Worm (Caenorhabditis elegans) whole organism, L3 larva: ENCODE results near the gene C36C5.12.

ENCODE experiments used
- ZK546.5 ChIP-seq: sonication (generic microtip); optimal IDR thresholded peaks from 2 replicates; lab custom pipeline; 2017; ENCODE audit warnings: missing biosample characterization, missing genetic modification characterization
- aly-2 ChIP-seq: fragments of 150-350 bp; optimal IDR thresholded peaks from 2 replicates; lab custom pipeline; 2014; ENCODE audit warnings: missing biosample characterization, missing genetic modification characterization
- ama-1 ChIP-seq: fragments of 150-350 bp; optimal IDR thresholded peaks from 2 replicates; lab custom pipeline; 2018
- ceh-16 ChIP-seq: sonication (generic microtip); optimal IDR thresholded peaks from 2 replicates; lab custom pipeline; 2017; ENCODE audit warnings: missing biosample characterization, missing genetic modification characterization
- ceh-28 ChIP-seq: fragments of 150-350 bp; optimal IDR thresholded peaks from 2 replicates; lab custom pipeline; 2014; ENCODE audit warnings: missing biosample characterization, missing genetic modification reagents, missing genetic modification characterization
- ceh-82 ChIP-seq: fragments of 150-350 bp; optimal IDR thresholded peaks from 2 replicates; lab custom pipeline; 2014; ENCODE audit warnings: missing biosample characterization, missing genetic modification characterization
- ceh-9 ChIP-seq: sonication (generic microtip); optimal IDR thresholded peaks from 2 replicates; lab custom pipeline; 2018; ENCODE audit warnings: missing biosample characterization, missing genetic modification characterization
- daf-12 ChIP-seq: fragments of 150-350 bp; optimal IDR thresholded peaks from 2 replicates; lab custom pipeline; 2014; ENCODE audit warnings: missing biosample characterization, missing genetic modification reagents, missing genetic modification characterization
- elt-1 ChIP-seq: fragments of 150-350 bp; optimal IDR thresholded peaks from 2 replicates; lab custom pipeline; 2014; ENCODE audit warnings: missing biosample characterization, missing genetic modification characterization
- elt-2 ChIP-seq: sonication (generic microtip); optimal IDR thresholded peaks from 2 replicates; lab custom pipeline; 2016; ENCODE audit warnings: missing genetic modification reagents, mild to moderate bottlenecking, missing genetic modification characterization, missing compliant biosample characterization
- elt-3 ChIP-seq, 3 experiments: fragments of 150-350 bp in 1 of 3; sonication (generic microtip) in 2 of 3; optimal IDR thresholded peaks; 2 replicates in 2 of 3; 4 replicates in 1 of 3; lab custom pipeline; 2014 to 2017; ENCODE audit warnings: missing biosample characterization in 3 of 3, missing genetic modification characterization in 3 of 3
- eor-1 ChIP-seq, 2 experiments: fragments of 150-350 bp; optimal IDR thresholded peaks; 2 replicates each; lab custom pipeline; 2014 to 2018; ENCODE audit warnings: missing biosample characterization in 2 of 2, missing genetic modification characterization in 2 of 2
- fkh-10 ChIP-seq: sonication (generic microtip); optimal IDR thresholded peaks from 2 replicates; lab custom pipeline; 2017; ENCODE audit warnings: missing biosample characterization, missing genetic modification reagents, missing genetic modification characterization
- fkh-2 ChIP-seq: fragments of 150-350 bp; optimal IDR thresholded peaks from 2 replicates; lab custom pipeline; 2014; ENCODE audit warnings: missing biosample characterization, missing genetic modification reagents, missing genetic modification characterization
- fos-1 ChIP-seq: fragments of 150-350 bp; optimal IDR thresholded peaks from 2 replicates; lab custom pipeline; 2014; ENCODE audit warnings: missing biosample characterization, missing genetic modification characterization
- hmg-11 ChIP-seq: sonication (generic microtip); optimal IDR thresholded peaks from 2 replicates; lab custom pipeline; 2016; ENCODE audit warnings: missing genetic modification characterization, missing compliant biosample characterization
- lin-15B ChIP-seq: fragments of 150-350 bp; optimal IDR thresholded peaks from 2 replicates; lab custom pipeline; 2014; ENCODE audit warnings: missing biosample characterization, missing genetic modification characterization
- lin-39 ChIP-seq: fragments of 150-350 bp; optimal IDR thresholded peaks from 2 replicates; lab custom pipeline; 2018; ENCODE audit warnings: missing biosample characterization, missing genetic modification reagents, missing genetic modification characterization
- lsy-12 ChIP-seq: sonication (generic microtip); optimal IDR thresholded peaks from 2 replicates; lab custom pipeline; 2016; ENCODE audit warnings: mild to moderate bottlenecking, missing genetic modification characterization, missing compliant biosample characterization
- nfya-1 ChIP-seq: sonication (generic microtip); optimal IDR thresholded peaks from 2 replicates; lab custom pipeline; 2017; ENCODE audit warnings: missing genetic modification characterization, mild to moderate bottlenecking, missing compliant biosample characterization, antibody characterized with exemption, moderate library complexity; ENCODE audit not compliant: insufficient read depth
- nhr-11 ChIP-seq: fragments of 150-350 bp; optimal IDR thresholded peaks from 2 replicates; lab custom pipeline; 2014; ENCODE audit warnings: missing biosample characterization, missing genetic modification characterization
- nhr-12 ChIP-seq: fragments of 150-350 bp; optimal IDR thresholded peaks from 2 replicates; lab custom pipeline; 2014; ENCODE audit warnings: missing biosample characterization, missing genetic modification characterization
- nhr-23 ChIP-seq: fragments of 150-350 bp; optimal IDR thresholded peaks from 2 replicates; lab custom pipeline; 2014; ENCODE audit warnings: missing biosample characterization, missing genetic modification reagents, missing genetic modification characterization
- nhr-25 ChIP-seq: sonication (generic microtip); optimal IDR thresholded peaks from 2 replicates; lab custom pipeline; 2017; ENCODE audit warnings: missing biosample characterization, missing genetic modification characterization
- nhr-28 ChIP-seq: fragments of 150-350 bp; optimal IDR thresholded peaks from 2 replicates; lab custom pipeline; 2014; ENCODE audit warnings: missing biosample characterization, missing genetic modification characterization
- nhr-43 ChIP-seq: sonication (generic microtip); optimal IDR thresholded peaks from 2 replicates; lab custom pipeline; 2016; ENCODE audit warnings: mild to moderate bottlenecking, missing genetic modification characterization, missing compliant biosample characterization; ENCODE audit not compliant: poor library complexity, severe bottlenecking
- nhr-67 ChIP-seq: fragments of 150-350 bp; optimal IDR thresholded peaks from 2 replicates; lab custom pipeline; 2014; ENCODE audit warnings: missing biosample characterization, missing genetic modification characterization
- nhr-76 ChIP-seq: fragments of 150-350 bp; sonication (generic microtip); optimal IDR thresholded peaks from 5 replicates; lab custom pipeline; 2014; ENCODE audit warnings: missing biosample characterization, missing genetic modification characterization
- pha-4 ChIP-seq: fragments of 150-350 bp; optimal IDR thresholded peaks from 2 replicates; lab custom pipeline; 2014; ENCODE audit warnings: missing biosample characterization, missing genetic modification reagents, missing genetic modification characterization
- sea-2 ChIP-seq: fragments of 150-350 bp; sonication (generic microtip); optimal IDR thresholded peaks from 4 replicates; lab custom pipeline; 2014; ENCODE audit warnings: missing biosample characterization, missing genetic modification reagents, missing genetic modification characterization
- skn-1 ChIP-seq: fragments of 150-350 bp; optimal IDR thresholded peaks from 2 replicates; lab custom pipeline; 2014; ENCODE audit warnings: missing biosample characterization, missing genetic modification characterization
- snpc-4 ChIP-seq: fragments of 150-350 bp; optimal IDR thresholded peaks from 2 replicates; lab custom pipeline; 2014; ENCODE audit warnings: missing biosample characterization, missing genetic modification characterization
- tbx-2 ChIP-seq: sonication (generic microtip); optimal IDR thresholded peaks from 2 replicates; lab custom pipeline; 2016; ENCODE audit warnings: mild to moderate bottlenecking, missing genetic modification characterization, missing compliant biosample characterization
- unc-39 ChIP-seq: sonication (generic microtip); optimal IDR thresholded peaks from 4 replicates; lab custom pipeline; 2017; ENCODE audit warnings: missing biosample characterization, missing genetic modification characterization
- unc-62 ChIP-seq: fragments of 150-350 bp; sonication (generic microtip); optimal IDR thresholded peaks from 4 replicates; lab custom pipeline; 2014; ENCODE audit warnings: missing biosample characterization, missing genetic modification reagents, missing genetic modification characterization
- ztf-11 ChIP-seq: fragments of 150-350 bp; optimal IDR thresholded peaks from 2 replicates; lab custom pipeline; 2014; ENCODE audit warnings: missing biosample characterization, missing genetic modification characterization
- ztf-4 ChIP-seq: fragments of 150-350 bp; optimal IDR thresholded peaks from 2 replicates; lab custom pipeline; 2014; ENCODE audit warnings: missing biosample characterization, missing genetic modification characterization

The C36C5.12 gene

DNA sequence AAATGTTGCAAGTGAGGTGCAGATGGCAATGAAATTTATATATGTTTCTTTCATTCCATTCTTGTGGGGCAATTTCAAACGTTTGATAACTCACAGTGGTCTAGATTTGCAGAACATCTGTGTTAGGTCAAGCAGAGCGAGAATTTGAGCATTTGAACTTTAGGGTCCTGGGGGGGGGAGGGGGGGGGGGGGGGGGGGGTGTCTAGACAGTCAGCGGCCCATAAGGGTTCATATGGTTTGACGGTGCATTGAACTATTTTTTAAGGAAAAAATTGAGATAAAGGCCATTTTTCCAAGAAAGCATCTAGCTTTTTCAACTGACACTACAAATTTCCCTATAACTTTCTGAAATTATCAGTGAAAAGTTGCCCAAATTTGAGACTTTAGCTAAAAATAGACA is 26.7 kb upstream of the C36C5.12 start:
- TF ChIP-seq nhr-43 (tag; lab: Kevin White, UChicago): no peak
- TF ChIP-seq tbx-2 (tag; lab: Kevin White, UChicago): no peak
- no peak for TF ChIP-seq ZK546.5 (tag; lab: Kevin White, UChicago)
- TF ChIP-seq snpc-4 (tag; lab: Kevin White, UChicago): no peak
- no peak for TF ChIP-seq sea-2 (GFP tag; lab: Kevin White, UChicago)
- TF ChIP-seq ceh-16 (tag; lab: Kevin White, UChicago): no peak
- TF ChIP-seq ceh-28 (tag; lab: Kevin White, UChicago): no peak
- TF ChIP-seq unc-39 (tag; lab: Kevin White, UChicago): no peak
- TF ChIP-seq nhr-76 (tag; lab: Kevin White, UChicago): no peak
- no peak for TF ChIP-seq aly-2
- no peak for TF ChIP-seq pha-4 (tag; lab: Kevin White, UChicago)
- TF ChIP-seq nhr-25 (tag; lab: Kevin White, UChicago): no peak

ce11 chrV:3176161-3176560 is 17.0 kb upstream of the C36C5.12 start, which contains the start of gene srab-8:
TSS of gene srab-8 (plus strand) at chrV:3176461.
- TF ChIP-seq fkh-10 (GFP tag; lab: Kevin White, UChicago) (no peak), ztf-11 (tag; lab: Kevin White, UChicago) (no peak), daf-12 (no peak), tbx-2 (tag; lab: Kevin White, UChicago) (no peak), ceh-16 (tag; lab: Kevin White, UChicago) (no peak), fos-1 (tag; lab: Kevin White, UChicago) (no peak), ceh-9 (tag; lab: Kevin White, UChicago) (no peak), hmg-11 (tag; lab: Kevin White, UChicago) (no peak), ceh-82 (tag; lab: Kevin White, UChicago) (no peak), nhr-11 (tag; lab: Kevin White, UChicago) (no peak), fkh-2 (tag; lab: Kevin White, UChicago) (no peak), nhr-23 (tag; lab: Kevin White, UChicago) (no peak), nhr-76 (tag; lab: Kevin White, UChicago) (no peak), nhr-28 (tag; lab: Kevin White, UChicago) (no peak), ceh-28 (tag; lab: Kevin White, UChicago) (no peak), elt-3 (tag; optimal IDR thresholded peaks at IDR 0.05; lab: Kevin White, UChicago) (no peak)

DNA sequence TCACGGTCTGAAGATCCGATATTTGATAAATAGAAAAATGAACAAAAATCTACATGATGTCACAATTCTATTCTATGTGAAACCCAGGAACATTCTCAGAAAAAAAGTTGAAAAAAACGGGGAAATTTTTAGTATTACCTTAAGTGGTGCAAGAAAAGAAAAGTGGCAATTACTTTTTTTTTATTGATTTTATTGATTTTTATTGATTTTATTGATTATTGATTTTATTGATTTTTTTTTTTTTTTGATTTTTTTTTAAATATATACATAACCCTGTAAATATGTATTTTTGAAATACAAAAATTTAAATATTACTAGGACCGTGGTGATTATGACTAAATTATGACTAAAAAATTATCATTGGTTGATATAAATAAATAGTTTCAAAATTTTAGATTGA is 12.5 kb upstream of the C36C5.12 start:
- TF ChIP-seq nhr-12 (tag; lab: Kevin White, UChicago) (no peak), ceh-28 (tag; lab: Kevin White, UChicago) (peak; percentile 89), nhr-25 (tag; lab: Kevin White, UChicago) (no peak), lsy-12 (tag; lab: Kevin White, UChicago) (no peak), lin-15B (tag; lab: Kevin White, UChicago) (no peak)

ce11 chrV:3169838-3170237 is 10.7 kb upstream of the C36C5.12 start, which contains the start of gene srbc-6:
TSS of gene srbc-6 (plus strand) at chrV:3170138.
- TF ChIP-seq fkh-10 (GFP tag; lab: Kevin White, UChicago) (no peak), ama-1 (lab: Kevin White, UChicago) (no peak), elt-3 (tag; optimal IDR thresholded peaks at IDR 0.05; lab: Kevin White, UChicago) (no peak), nhr-11 (tag; lab: Kevin White, UChicago) (no peak), skn-1 (tag; lab: Kevin White, UChicago) (no peak), eor-1 (tag; optimal IDR thresholded peaks at IDR 0.05; lab: Kevin White, UChicago) (no peak), nhr-23 (tag; lab: Kevin White, UChicago) (no peak), daf-12 (no peak), ceh-28 (tag; lab: Kevin White, UChicago) (no peak), lin-39 (no peak), elt-1 (no peak), nhr-28 (tag; lab: Kevin White, UChicago) (no peak), hmg-11 (tag; lab: Kevin White, UChicago) (no peak), nfya-1 (no peak), lin-15B (tag; lab: Kevin White, UChicago) (no peak), pha-4 (tag; lab: Kevin White, UChicago) (no peak)

DNA sequence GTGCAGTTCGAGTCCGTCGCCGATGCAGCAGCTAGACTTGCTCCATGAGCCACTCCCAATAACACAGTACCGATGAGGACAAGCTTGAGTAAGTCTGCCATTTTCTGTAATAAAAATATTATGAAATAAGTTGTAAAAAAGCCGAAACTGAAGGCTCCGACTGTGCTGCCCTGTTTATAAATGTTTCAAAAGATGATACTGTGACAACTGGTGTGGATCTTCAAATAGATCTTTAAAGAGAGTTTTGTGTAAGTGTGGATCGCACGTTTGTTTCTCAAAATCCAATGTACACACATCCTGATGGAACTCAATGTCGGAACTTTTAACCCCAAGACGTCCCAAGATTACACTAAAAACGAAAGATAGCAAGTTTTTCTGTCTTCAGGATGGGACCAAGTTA is 9.5 kb upstream of the C36C5.12 start, which contains the start of gene C36C5.15:
TSS of gene C36C5.15 (minus strand) at position 101 of the 400 bp plus-strand sequence.
- TF ChIP-seq ceh-82 (tag; lab: Kevin White, UChicago) (no peak), skn-1 (tag; lab: Kevin White, UChicago) (no peak), nhr-25 (tag; lab: Kevin White, UChicago) (no peak), fkh-10 (GFP tag; lab: Kevin White, UChicago) (no peak), ztf-4 (tag; lab: Kevin White, UChicago) (no peak), elt-2 (tag; lab: Kevin White, UChicago) (no peak), nhr-11 (tag; lab: Kevin White, UChicago) (no peak), ztf-11 (tag; lab: Kevin White, UChicago) (no peak), nhr-28 (tag; lab: Kevin White, UChicago) (no peak), hmg-11 (tag; lab: Kevin White, UChicago) (no peak), nhr-67 (tag; lab: Kevin White, UChicago) (no peak), nhr-76 (tag; lab: Kevin White, UChicago) (no peak), ama-1 (lab: Kevin White, UChicago) (no peak), tbx-2 (tag; lab: Kevin White, UChicago) (no peak), unc-62 (GFP tag; lab: Kevin White, UChicago) (no peak), fkh-2 (tag; lab: Kevin White, UChicago) (no peak), daf-12 (no peak), unc-39 (tag; lab: Kevin White, UChicago) (no peak)
